Worm (Caenorhabditis elegans) whole organism, young adult: ENCODE measurements around the gene F40G12.9.

Experiments used
- B0261.1 ChIP-seq: sonication (generic microtip); optimal IDR thresholded peaks from 2 replicates; lab custom pipeline; 2016; ENCODE audit warnings: mild to moderate bottlenecking, missing genetic modification characterization, moderate library complexity, missing compliant biosample characterization
- F33H1.4 ChIP-seq: fragments of 200-800 bp; sonication (Bioruptor generic); IDR thresholded peaks from 2 replicates; pipeline ENCODE4 v1.3.6; 2022; ENCODE audit warnings: missing genetic modification reagents, missing genetic modification characterization, missing compliant biosample characterization
- F39B2.1 ChIP-seq: fragments of 200-800 bp; sonication (Bioruptor generic); IDR thresholded peaks from 2 replicates; pipeline ENCODE4 v1.3.6; 2022; ENCODE audit warnings: missing genetic modification reagents, missing genetic modification characterization, missing compliant biosample characterization
- Y53G8AR.9 ChIP-seq: fragments of 200-800 bp; sonication (Bioruptor generic); conservative IDR thresholded peaks from 2 replicates; pipeline ENCODE4 v1.3.6; 2022; ENCODE audit warnings: missing genetic modification reagents, missing genetic modification characterization, missing compliant biosample characterization
- Y67H2A.10 ChIP-seq: fragments of 200-800 bp; sonication (Bioruptor generic); conservative IDR thresholded peaks from 2 replicates; pipeline ENCODE4 v1.3.6; 2022; ENCODE audit warnings: missing genetic modification reagents, missing genetic modification characterization, missing compliant biosample characterization
- aptf-2 ChIP-seq: fragments of 200-800 bp; sonication (Bioruptor generic); conservative IDR thresholded peaks from 2 replicates; pipeline ENCODE4 v1.3.6; 2022; ENCODE audit warnings: missing genetic modification reagents, missing genetic modification characterization, missing compliant biosample characterization
- aptf-3 ChIP-seq: fragments of 200-800 bp; sonication (Bioruptor generic); IDR thresholded peaks from 2 replicates; pipeline ENCODE4 v1.3.6; 2022; ENCODE audit warnings: missing genetic modification characterization, missing compliant biosample characterization
- atf-7 ChIP-seq: sonication (generic microtip); optimal IDR thresholded peaks from 2 replicates; lab custom pipeline; 2017; ENCODE audit warnings: mild to moderate bottlenecking, missing genetic modification characterization, missing compliant biosample characterization
- athp-1 ChIP-seq: sonication (generic microtip); optimal IDR thresholded peaks from 2 replicates; lab custom pipeline; 2017; ENCODE audit warnings: mild to moderate bottlenecking, missing genetic modification characterization, missing compliant biosample characterization
- attf-3 ChIP-seq: fragments of 200-800 bp; sonication (Bioruptor generic); conservative IDR thresholded peaks from 2 replicates; pipeline ENCODE4 v1.3.6; 2022; ENCODE audit warnings: missing genetic modification reagents, missing genetic modification characterization, missing compliant biosample characterization
- attf-5 ChIP-seq: fragments of 200-800 bp; sonication (Bioruptor generic); optimal IDR thresholded peaks from 2 replicates; lab custom pipeline; 2018; ENCODE audit warnings: mild to moderate bottlenecking, missing genetic modification characterization, missing compliant biosample characterization
- attf-6 ChIP-seq: fragments of 200-800 bp; sonication (Bioruptor generic); IDR thresholded peaks from 2 replicates; pipeline ENCODE4 v1.3.6; 2022; ENCODE audit warnings: missing genetic modification reagents, missing genetic modification characterization, missing compliant biosample characterization
- bed-1 ChIP-seq: fragments of 200-800 bp; sonication (Bioruptor generic); IDR thresholded peaks from 2 replicates; pipeline ENCODE4 v1.3.6; 2022; ENCODE audit warnings: missing genetic modification reagents, missing genetic modification characterization, missing compliant biosample characterization
- bed-2 ChIP-seq: fragments of 200-800 bp; sonication (Bioruptor generic); IDR thresholded peaks from 2 replicates; pipeline ENCODE4 v1.3.6; 2022; ENCODE audit warnings: missing genetic modification reagents, missing genetic modification characterization, missing compliant biosample characterization
- ceh-27 ChIP-seq: fragments of 200-800 bp; sonication (Bioruptor generic); optimal IDR thresholded peaks from 2 replicates; lab custom pipeline; 2018; ENCODE audit warnings: mild to moderate bottlenecking, missing genetic modification characterization, moderate library complexity, missing compliant biosample characterization
- ceh-40 ChIP-seq: fragments of 200-800 bp; sonication (Bioruptor generic); IDR thresholded peaks from 2 replicates; pipeline ENCODE4 v1.3.6; 2022; ENCODE audit warnings: missing genetic modification characterization, missing compliant biosample characterization
- die-1 ChIP-seq: sonication (generic microtip); optimal IDR thresholded peaks from 2 replicates; lab custom pipeline; 2016; ENCODE audit warnings: missing genotype, mild to moderate bottlenecking, missing genetic modification characterization, missing compliant biosample characterization
- egl-18 ChIP-seq: fragments of 200-800 bp; sonication (Bioruptor generic); IDR thresholded peaks from 2 replicates; pipeline ENCODE4 v1.3.6; 2022; ENCODE audit warnings: missing genetic modification reagents, missing genetic modification characterization, missing compliant biosample characterization
- egrh-3 ChIP-seq: fragments of 200-800 bp; sonication (Bioruptor generic); IDR thresholded peaks from 2 replicates; pipeline ENCODE4 v1.3.6; 2022; ENCODE audit warnings: missing genetic modification reagents, missing genetic modification characterization, missing compliant biosample characterization
- fkh-3 ChIP-seq: sonication (generic microtip); optimal IDR thresholded peaks from 2 replicates; lab custom pipeline; 2016; ENCODE audit warnings: mild to moderate bottlenecking, missing genetic modification characterization, missing compliant biosample characterization
- him-1 ChIP-seq: sonication (generic microtip); optimal IDR thresholded peaks from 2 replicates; lab custom pipeline; 2016; ENCODE audit warnings: missing genotype, missing genetic modification reagents, missing genetic modification characterization, missing compliant biosample characterization
- hsf-1 ChIP-seq: fragments of 200-800 bp; sonication (Bioruptor generic); IDR thresholded peaks from 2 replicates; pipeline ENCODE4 v1.3.6; 2022; ENCODE audit warnings: missing genetic modification reagents, missing genetic modification characterization, missing compliant biosample characterization
- lin-35 ChIP-seq, 3 experiments: fragments of 150-350 bp in 2 of 3; sonication (generic microtip) in 1 of 3; optimal IDR thresholded peaks; 2 replicates each; lab custom pipeline; 2014 to 2018; ENCODE audit warnings: missing biosample characterization in 3 of 3, missing genetic modification characterization in 3 of 3, missing genetic modification reagents in 3 of 3
- madf-6 ChIP-seq: fragments of 200-800 bp; sonication (Bioruptor generic); IDR thresholded peaks from 2 replicates; pipeline ENCODE4 v1.3.6; 2022; ENCODE audit warnings: missing genetic modification reagents, missing genetic modification characterization, missing compliant biosample characterization
- madf-8 ChIP-seq: fragments of 200-800 bp; sonication (Bioruptor generic); conservative IDR thresholded peaks from 2 replicates; pipeline ENCODE4 v1.3.6; 2022; ENCODE audit warnings: missing genetic modification reagents, missing genetic modification characterization, missing compliant biosample characterization
- nfya-1 ChIP-seq: sonication (generic microtip); optimal IDR thresholded peaks from 2 replicates; lab custom pipeline; 2017; ENCODE audit warnings: antibody characterized with exemption, missing compliant biosample characterization, missing genetic modification characterization, borderline replicate concordance; ENCODE audit not compliant: insufficient read depth
- nfya-2 ChIP-seq: fragments of 200-800 bp; sonication (Bioruptor generic); IDR thresholded peaks from 2 replicates; pipeline ENCODE4 v1.3.6; 2022; ENCODE audit warnings: missing genetic modification reagents, missing genetic modification characterization, missing compliant biosample characterization
- nfyb-1 ChIP-seq: fragments of 200-800 bp; sonication (Bioruptor generic); IDR thresholded peaks from 2 replicates; pipeline ENCODE4 v1.3.6; 2022; ENCODE audit warnings: missing genetic modification reagents, missing genetic modification characterization, missing compliant biosample characterization
- nhr-120 ChIP-seq: fragments of 200-800 bp; sonication (Bioruptor generic); IDR thresholded peaks from 2 replicates; pipeline ENCODE4 v1.3.6; 2022; ENCODE audit warnings: missing genetic modification characterization, missing compliant biosample characterization
- nhr-90 ChIP-seq: sonication (generic microtip); optimal IDR thresholded peaks from 2 replicates; lab custom pipeline; 2016; ENCODE audit warnings: missing genotype, mild to moderate bottlenecking, missing genetic modification characterization, missing compliant biosample characterization
- rcor-1 ChIP-seq: fragments of 200-800 bp; sonication (Bioruptor generic); IDR thresholded peaks from 2 replicates; pipeline ENCODE4 v1.3.6; 2022; ENCODE audit warnings: missing genetic modification reagents, missing genetic modification characterization, missing compliant biosample characterization
- rec-8 ChIP-seq, 2 experiments: sonication (generic microtip); optimal IDR thresholded peaks; 2 replicates each; lab custom pipeline; 2016; ENCODE audit warnings: mild to moderate bottlenecking in 2 of 2, missing genetic modification characterization in 2 of 2, missing genetic modification reagents in 2 of 2, missing genotype in 2 of 2, missing biosample characterization in 1 of 2, missing compliant biosample characterization in 1 of 2, moderate library complexity in 1 of 2
- sea-2 ChIP-seq: fragments of 200-800 bp; sonication (Bioruptor generic); IDR thresholded peaks from 2 replicates; pipeline ENCODE4 v1.3.6; 2022; ENCODE audit warnings: missing genetic modification characterization, missing compliant biosample characterization
- snpc-1.1 ChIP-seq: sonication (generic microtip); optimal IDR thresholded peaks from 2 replicates; lab custom pipeline; 2017; ENCODE audit warnings: missing genetic modification characterization, mild to moderate bottlenecking, missing compliant biosample characterization, antibody characterized with exemption, moderate library complexity, missing genotype, missing genetic modification reagents; ENCODE audit not compliant: insufficient read depth
- tbp1 ChIP-seq: fragments of 200-800 bp; sonication (Bioruptor generic); optimal IDR thresholded peaks from 2 replicates; lab custom pipeline; 2018; ENCODE audit warnings: mild to moderate bottlenecking, missing genetic modification characterization, missing compliant biosample characterization
- ztf-22 ChIP-seq: fragments of 200-800 bp; sonication (Bioruptor generic); optimal IDR thresholded peaks from 2 replicates; lab custom pipeline; 2018; ENCODE audit warnings: mild to moderate bottlenecking, missing genetic modification characterization, moderate library complexity, missing compliant biosample characterization
- ztf-25 ChIP-seq: fragments of 200-800 bp; sonication (Bioruptor generic); IDR thresholded peaks from 2 replicates; pipeline ENCODE4 v1.3.6; 2022; ENCODE audit warnings: missing genetic modification reagents, missing genetic modification characterization, missing compliant biosample characterization
- ztf-28 ChIP-seq: fragments of 200-800 bp; sonication (Bioruptor generic); IDR thresholded peaks from 2 replicates; pipeline ENCODE4 v1.3.6; 2022; ENCODE audit warnings: missing genetic modification reagents, missing genetic modification characterization, missing compliant biosample characterization

The F40G12.9 gene

ce11 chrV:14237447-14237846, 45.0 kb upstream of the F40G12.9 start (continued):
- TF ChIP-seq tbp1 (peak; percentile 81), aptf-3 (GFP tag; lab: Robert Waterston, UW) (peak; percentile 90), ceh-40 (GFP tag; lab: Robert Waterston, UW) (peak; percentile 68; the same call in 1 of the 2 replicates), egrh-3 (GFP tag; lab: Robert Waterston, UW) (peak; percentile 46), nfyb-1 (GFP tag; lab: Robert Waterston, UW) (peak; percentile 57; the same call in 1 of the 2 replicates), attf-6 (peak; percentile 87), madf-6 (peak; percentile 71), F39B2.1 (peak; percentile 75), F33H1.4 (GFP tag; lab: Robert Waterston, UW) (peak; percentile 57), egl-18 (0 out of 2 replicates have a peak, but pooled peaks have one; percentile 14), B0261.1 (tag; lab: Kevin White, UChicago) (peak; percentile 52), madf-8 (GFP tag; lab: Robert Waterston, UW) (peak; percentile 53), Y53G8AR.9 (GFP tag; lab: Robert Waterston, UW) (peak; percentile 64; the same call in 1 of the 2 replicates), ztf-28 (GFP tag; lab: Robert Waterston, UW) (0 out of 2 replicates have a peak, but pooled peaks have one; percentile 29), Y67H2A.10 (GFP tag; lab: Robert Waterston, UW) (0 out of 2 replicates have a peak, but pooled peaks have one; percentile 9), nhr-90 (peak; percentile 31)

DNA sequence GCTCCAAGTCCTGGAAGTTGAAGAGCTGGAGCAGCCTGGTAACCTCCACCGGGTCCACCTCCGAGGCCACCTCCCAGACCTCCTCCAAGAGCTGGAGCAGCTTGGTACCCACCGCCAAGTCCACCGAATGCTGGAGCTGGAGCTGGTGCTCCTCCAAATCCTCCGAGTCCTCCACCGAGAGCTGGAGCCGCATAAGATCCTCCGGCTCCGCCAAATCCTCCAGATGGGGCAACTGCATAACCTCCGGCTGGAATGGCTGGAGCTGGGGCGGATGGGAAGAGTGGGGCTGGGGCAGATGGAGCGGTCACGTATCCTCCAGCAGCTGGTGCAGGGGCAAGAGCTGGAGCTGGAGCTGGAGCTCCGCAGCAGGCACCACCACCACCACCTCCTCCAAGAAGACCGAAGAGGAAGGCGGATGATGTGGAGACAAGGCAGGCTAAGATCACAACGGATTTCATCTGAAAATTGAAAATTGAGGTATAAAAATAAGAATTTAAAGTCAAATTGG, 41.7 kb upstream of the F40G12.9 start, which contains the start of gene K02E11.10:
Gene K02E11.10, minus strand, starts transcription at position 458 of the 508 bp plus-strand sequence.
- TF ChIP-seq die-1 (tag; lab: Kevin White, UChicago) (no peak), egrh-3 (GFP tag; lab: Robert Waterston, UW) (peak; percentile 96), fkh-3 (tag; lab: Kevin White, UChicago) (peak; percentile 13), bed-1 (GFP tag; lab: Robert Waterston, UW) (0 out of 2 replicates have a peak, but pooled peaks have one; percentile 28)

DNA sequence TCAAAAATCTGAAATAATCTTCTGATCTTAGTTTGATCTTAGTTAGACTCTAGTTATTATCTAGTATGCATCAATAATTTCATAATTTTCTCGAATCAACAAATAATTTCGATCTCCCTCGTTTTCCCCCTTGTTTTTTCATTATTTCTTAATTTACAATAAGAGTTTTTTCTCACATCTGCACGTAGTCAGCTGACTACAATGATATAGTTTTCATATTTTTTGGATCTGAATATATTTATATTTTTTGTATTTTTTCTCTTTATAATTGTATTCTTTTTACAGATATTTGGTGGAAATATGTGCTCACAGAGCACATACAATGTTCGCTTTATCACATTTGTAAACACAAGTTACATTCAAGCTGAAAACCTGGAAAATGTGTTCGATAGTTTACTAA, 38.6 kb upstream of the F40G12.9 start, which contains the start of gene sre-7:
Gene sre-7, plus strand, starts transcription at position 301 of the 400 bp plus-strand sequence.
- TF ChIP-seq hsf-1 (no peak), aptf-2 (no peak), lin-35 (GFP tag; optimal IDR thresholded peaks at IDR 0.05; lab: Kevin White, UChicago) (no peak), atf-7 (tag; lab: Kevin White, UChicago) (no peak), rec-8 (tag; optimal IDR thresholded peaks at IDR 0.05; lab: Kevin White, UChicago) (no peak), snpc-1.1 (tag; lab: Kevin White, UChicago) (no peak), him-1 (tag; lab: Kevin White, UChicago) (no peak), F33H1.4 (GFP tag; lab: Robert Waterston, UW) (no peak), sea-2 (no peak), F39B2.1 (no peak), attf-3 (no peak), ztf-22 (no peak), nfya-1 (tag; lab: Kevin White, UChicago) (no peak), attf-5 (no peak)

DNA sequence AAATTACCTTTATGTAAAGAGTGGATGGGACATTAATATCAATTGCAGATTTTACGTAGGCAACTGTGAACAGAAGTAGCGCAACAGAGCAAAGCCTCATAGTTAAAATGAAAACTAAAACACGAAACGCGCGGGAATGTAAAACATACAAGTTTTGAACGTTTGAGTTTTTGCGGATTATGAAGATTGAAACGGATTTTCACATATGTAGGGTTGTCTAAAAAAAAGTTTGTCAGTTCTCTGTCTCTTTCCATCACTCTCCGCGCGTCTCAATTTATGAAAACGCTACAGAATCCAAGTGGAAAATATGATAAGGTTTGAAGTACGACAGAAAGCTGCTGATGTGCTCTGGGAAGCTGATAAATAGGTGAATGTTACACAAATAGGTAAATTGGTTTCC, 35.7 kb upstream of the F40G12.9 start, which contains the start of gene K02E11.3:
Gene K02E11.3, minus strand, starts transcription at position 101 of the 400 bp plus-strand sequence.
- TF ChIP-seq egl-18: no peak
- TF ChIP-seq attf-5: no peak
- TF ChIP-seq rcor-1 (GFP tag; lab: Robert Waterston, UW): no peak
- TF ChIP-seq attf-6: no peak
- no peak for TF ChIP-seq ceh-27 (GFP tag; lab: Kevin White, UChicago)
- TF ChIP-seq him-1 (tag; lab: Kevin White, UChicago): no peak
- TF ChIP-seq ztf-25: no peak
- no peak for TF ChIP-seq sea-2
- TF ChIP-seq nhr-120 (GFP tag; lab: Robert Waterston, UW): no peak
- TF ChIP-seq nfya-2: no peak
- no peak for TF ChIP-seq bed-2 (GFP tag; lab: Robert Waterston, UW)
- no peak for TF ChIP-seq athp-1
- no peak for TF ChIP-seq ztf-22
